Worm (Caenorhabditis elegans) whole organism, L4/young adult: ENCODE data around the gene F23B12.1.

Source experiments
- W03F9.2 ChIP-seq: fragments of 150-350 bp; optimal IDR thresholded peaks from 2 replicates; lab custom pipeline; 2014; ENCODE audit warnings: missing biosample characterization, missing genetic modification characterization
- dao-5 ChIP-seq: sonication (generic microtip); optimal IDR thresholded peaks from 2 replicates; lab custom pipeline; 2016; ENCODE audit warnings: missing genotype, missing genetic modification characterization, moderate library complexity, missing compliant biosample characterization
- him-1 ChIP-seq: sonication (generic microtip); optimal IDR thresholded peaks from 2 replicates; lab custom pipeline; 2016; ENCODE audit warnings: missing genotype, missing genetic modification reagents, missing genetic modification characterization, missing compliant biosample characterization

ce11 chrV:14460122-14460521 is 31.2 kb downstream of the F23B12.1 start:
- no peak for TF ChIP-seq him-1
- TF ChIP-seq W03F9.2 (tag; lab: Kevin White, UChicago), result no peak
- TF ChIP-seq dao-5 (tag; lab: Kevin White, UChicago), result no peak
